Fruit fly (Drosophila melanogaster): ENCODE results near the gene Lar.

The Lar gene

DNA sequence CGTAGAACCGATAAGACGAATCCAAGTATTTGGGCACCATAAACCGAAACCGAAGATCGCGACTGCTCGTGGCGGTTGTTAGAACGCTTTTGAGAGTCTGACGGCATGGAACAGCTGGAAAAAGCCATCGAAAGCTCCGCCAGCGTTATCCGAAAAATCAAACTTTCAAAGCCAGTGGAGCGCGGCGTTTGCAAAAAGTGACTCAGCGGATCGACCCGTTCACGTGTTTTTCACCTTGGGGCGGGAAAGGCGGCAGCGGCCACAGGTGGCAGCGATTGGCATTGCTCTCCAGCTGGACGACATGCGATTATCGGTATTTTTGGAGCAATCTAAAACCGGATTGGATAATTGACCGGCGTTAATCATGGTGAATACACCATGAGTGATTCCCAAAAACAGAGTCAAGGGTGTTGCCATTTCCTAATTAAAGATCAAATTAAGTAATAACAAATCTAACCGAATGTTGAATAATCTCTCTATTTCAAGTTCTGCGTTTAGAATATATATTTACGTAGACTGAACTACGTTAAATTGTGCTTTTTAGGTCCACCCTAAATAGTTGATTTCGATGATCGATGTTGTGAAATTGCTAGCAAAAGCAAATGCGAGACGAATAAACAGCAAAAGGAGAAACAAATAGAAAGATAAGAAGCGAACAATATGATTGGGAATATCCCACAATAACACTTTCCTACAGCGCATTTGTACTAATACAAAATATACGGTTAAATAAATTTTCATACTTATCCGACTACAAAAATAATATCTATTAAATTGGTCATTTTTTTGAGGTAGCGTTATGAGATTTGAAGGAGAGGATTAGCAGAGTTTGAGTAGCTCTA is 39.3 kb upstream of the Lar start, which contains the start of gene CG10337 (continued):
- TF ChIP-seq CG16813 (GFP tag; IDR thresholded peaks at IDR 0.05; ENCODE audit: partially characterized antibody) (no peak), kay (GFP tag; optimal IDR thresholded peaks at IDR 0.05) (peak; percentile 53), CG16779 (GFP tag; IDR thresholded peaks at IDR 0.05) (no peak), CG13775 (GFP tag; optimal IDR thresholded peaks at IDR 0.05) (peak; percentile 8), CkIIα-i1 (GFP tag; IDR thresholded peaks at IDR 0.05) (no peak), CG17612 (GFP tag; IDR thresholded peaks at IDR 0.05) (no peak), HLHmδ (GFP tag; optimal IDR thresholded peaks at IDR 0.05) (no peak), Fer3 (tag; optimal IDR thresholded peaks at IDR 0.05) (peak; percentile 59), Oli (tag; optimal IDR thresholded peaks at IDR 0.05) (no peak), MBD-R2 (GFP tag; IDR thresholded peaks at IDR 0.05) (peak; percentile 59; the same call in 1 of the 2 replicates), CG6254 (GFP tag; optimal IDR thresholded peaks at IDR 0.05) (no peak), CG15011 (GFP tag; optimal IDR thresholded peaks at IDR 0.05) (peak; percentile 69), CG9609 (GFP tag; optimal IDR thresholded peaks at IDR 0.05) (no peak), p53 (GFP tag; optimal IDR thresholded peaks at IDR 0.05) (no peak), CG18476 (GFP tag; optimal IDR thresholded peaks at IDR 0.05) (no peak), CG4282 (GFP tag; optimal IDR thresholded peaks at IDR 0.05) (no peak), D19B (GFP tag; optimal IDR thresholded peaks at IDR 0.05) (peak; percentile 36), chif (GFP tag; optimal IDR thresholded peaks at IDR 0.05) (no peak), CG15514 (GFP tag; optimal IDR thresholded peaks at IDR 0.05) (peak; percentile 53), dm (GFP tag; optimal IDR thresholded peaks at IDR 0.05) (peak; percentile 12), lmd (GFP tag; IDR thresholded peaks at IDR 0.05) (peak; percentile 11; the same call in 1 of the 2 replicates), CG4360 (GFP tag; IDR thresholded peaks at IDR 0.05) (no peak), CG5180 (GFP tag; optimal IDR thresholded peaks at IDR 0.05) (peak; percentile 37), CG8089 (GFP tag; optimal IDR thresholded peaks at IDR 0.05) (no peak), CG15073 (GFP tag; optimal IDR thresholded peaks at IDR 0.05) (no peak), klu (GFP tag; IDR thresholded peaks at IDR 0.05) (no peak), hbn (GFP tag; IDR thresholded peaks at IDR 0.05; ENCODE audit: partially characterized antibody) (no peak), CG10543 (GFP tag; optimal IDR thresholded peaks at IDR 0.05) (peak; percentile 86), da (GFP tag; optimal IDR thresholded peaks at IDR 0.05) (no peak), toy (GFP tag; IDR thresholded peaks at IDR 0.05) (no peak), CG32772 (GFP tag; IDR thresholded peaks at IDR 0.05) (no peak), gt (GFP tag; IDR thresholded peaks at IDR 0.05) (no peak), fd64A (GFP tag; optimal IDR thresholded peaks at IDR 0.05) (peak; percentile 23), Bteb2 (GFP tag; optimal IDR thresholded peaks at IDR 0.05) (peak; percentile 34), sens (GFP tag) (peak; percentile 85), NFAT (GFP tag; IDR thresholded peaks at IDR 0.05) (no peak), chm (GFP tag; IDR thresholded peaks at IDR 0.05) (no peak), chn (GFP tag; optimal IDR thresholded peaks at IDR 0.05) (no peak), Rfx (GFP tag; IDR thresholded peaks at IDR 0.05) (peak; percentile 29; the same call in 1 of the 2 replicates), kni (GFP tag; optimal IDR thresholded peaks at IDR 0.05) (no peak), CG17802 (tag; optimal IDR thresholded peaks at IDR 0.05) (no peak), Scr (GFP tag; IDR thresholded peaks at IDR 0.05; ENCODE audit: partially characterized antibody) (no peak), CG43689 (GFP tag; IDR thresholded peaks at IDR 0.05) (no peak), tio (GFP tag; optimal IDR thresholded peaks at IDR 0.05) (no peak), Bgb (GFP tag; IDR thresholded peaks at IDR 0.05; ENCODE audit: partially characterized antibody) (no peak), corto (GFP tag; optimal IDR thresholded peaks at IDR 0.05) (no peak), CG34376 (GFP tag; optimal IDR thresholded peaks at IDR 0.05) (peak; percentile 54), cg (GFP tag; optimal IDR thresholded peaks at IDR 0.05) (no peak), pum (GFP tag; optimal IDR thresholded peaks at IDR 0.05) (no peak), Camta (GFP tag; optimal IDR thresholded peaks at IDR 0.05) (no peak)

Data from whole organism, embryonic.